Fruit fly (Drosophila melanogaster) whole organism, embryonic: ENCODE data around the gene mahe.
A peak's percentile ranks its signal among the peaks of the same experiment; 100 is the strongest.

Experiments
- Abd-B ChIP-seq: fragments of 200-800 bp; sonication (Bioruptor generic); optimal IDR thresholded peaks from 2 replicates; lab custom pipeline; 2018; ENCODE audit warnings: missing biosample characterization, mild to moderate bottlenecking, missing genetic modification characterization, moderate library complexity
- CG10267 ChIP-seq: fragments of 200-800 bp; sonication (Bioruptor generic); optimal IDR thresholded peaks from 2 replicates; lab custom pipeline; 2018; ENCODE audit warnings: missing biosample characterization, mild to moderate bottlenecking, missing genetic modification characterization, moderate library complexity
- CG10366 ChIP-seq: fragments of 200-800 bp; sonication (Bioruptor generic); IDR thresholded peaks from 2 replicates; pipeline ENCODE4 v1.3.6; 2022; ENCODE audit warnings: missing biosample characterization, missing genetic modification characterization
- CG10431 ChIP-seq: fragments of 200-800 bp; sonication (Bioruptor generic); optimal IDR thresholded peaks from 3 replicates; lab custom pipeline; 2018; ENCODE audit warnings: missing biosample characterization, mild to moderate bottlenecking, missing genetic modification characterization
- CG10959 ChIP-seq: fragments of 200-800 bp; sonication (Bioruptor generic); IDR thresholded peaks from 2 replicates; pipeline ENCODE4 v1.3.6; 2022; ENCODE audit warnings: missing biosample characterization, missing genetic modification characterization
- CG11696 ChIP-seq: fragments of 200-800 bp; sonication (Bioruptor generic); IDR thresholded peaks from 2 replicates; pipeline ENCODE4 v1.3.6; 2022; ENCODE audit warnings: missing biosample characterization, missing genetic modification characterization
- CG16815 ChIP-seq: fragments of 200-800 bp; sonication (Bioruptor generic); optimal IDR thresholded peaks from 3 replicates; lab custom pipeline; 2017; ENCODE audit warnings: missing biosample characterization, mild to moderate bottlenecking, missing genetic modification characterization
- CG2202 ChIP-seq: fragments of 200-800 bp; sonication (Bioruptor generic); optimal IDR thresholded peaks from 2 replicates; lab custom pipeline; 2018; ENCODE audit warnings: missing biosample characterization, mild to moderate bottlenecking, missing genetic modification characterization
- CG3065 ChIP-seq: fragments of 200-800 bp; sonication (Bioruptor generic); optimal IDR thresholded peaks from 2 replicates; lab custom pipeline; 2016; ENCODE audit warnings: missing biosample characterization, missing genetic modification characterization
- CG3281 ChIP-seq: fragments of 200-800 bp; sonication (Bioruptor generic); optimal IDR thresholded peaks from 3 replicates; lab custom pipeline; 2017; ENCODE audit warnings: missing biosample characterization, mild to moderate bottlenecking, missing genetic modification characterization
- CG34224 ChIP-seq: fragments of 200-800 bp; sonication (Bioruptor generic); IDR thresholded peaks from 3 replicates; pipeline ENCODE4 v1.3.6; 2022; ENCODE audit warnings: missing biosample characterization, missing genetic modification characterization; ENCODE audit not compliant: partially characterized antibody
- CG3726 ChIP-seq: fragments of 200-800 bp; sonication (Bioruptor generic); IDR thresholded peaks from 3 replicates; pipeline ENCODE4, ENCODE4 v1.3.6; 2022; ENCODE audit warnings: missing biosample characterization, missing genetic modification characterization
- CG6254 ChIP-seq: fragments of 200-800 bp; sonication (Bioruptor generic); optimal IDR thresholded peaks from 3 replicates; lab custom pipeline; 2017; ENCODE audit warnings: mild to moderate bottlenecking, missing biosample characterization, missing genetic modification reagents, missing genetic modification characterization
- CG9609 ChIP-seq: fragments of 200-800 bp; sonication (Bioruptor generic); optimal IDR thresholded peaks from 3 replicates; lab custom pipeline; 2016; ENCODE audit warnings: missing biosample characterization, missing genetic modification characterization
- CG9876 ChIP-seq: fragments of 200-800 bp; sonication (Bioruptor generic); optimal IDR thresholded peaks from 2 replicates; lab custom pipeline; 2016; ENCODE audit warnings: missing biosample characterization, missing genetic modification characterization
- CG9932 ChIP-seq: fragments of 200-800 bp; sonication (Bioruptor generic); IDR thresholded peaks from 2 replicates; pipeline ENCODE4 v1.3.6; 2022; ENCODE audit warnings: missing biosample characterization, missing genetic modification characterization
- Dad ChIP-seq: fragments of 200-800 bp; sonication (Bioruptor generic); optimal IDR thresholded peaks from 3 replicates; lab custom pipeline; 2016; ENCODE audit warnings: missing biosample characterization, missing genetic modification characterization
- Dbx ChIP-seq: fragments of 200-800 bp; sonication (Bioruptor generic); IDR thresholded peaks from 3 replicates; pipeline ENCODE4 v1.3.6; 2022; ENCODE audit warnings: missing biosample characterization, missing genetic modification characterization
- Drgx ChIP-seq: fragments of 200-800 bp; sonication (Bioruptor generic); IDR thresholded peaks from 2 replicates; pipeline ENCODE4 v1.3.6; 2022; ENCODE audit warnings: missing biosample characterization, missing genetic modification characterization
- Ets97D ChIP-seq: fragments of 200-800 bp; sonication (Bioruptor generic); optimal IDR thresholded peaks from 3 replicates; lab custom pipeline; 2016; ENCODE audit warnings: missing biosample characterization, missing genetic modification characterization
- Hsf ChIP-seq: fragments of 200-800 bp; sonication (Bioruptor generic); optimal IDR thresholded peaks from 3 replicates; lab custom pipeline; 2016; ENCODE audit warnings: missing biosample characterization, missing genetic modification characterization
- Jarid2 ChIP-seq: fragments of 200-800 bp; sonication (Bioruptor generic); optimal IDR thresholded peaks from 3 replicates; lab custom pipeline; 2017; ENCODE audit warnings: mild to moderate bottlenecking, missing biosample characterization, missing genetic modification reagents, missing genetic modification characterization
- NK7.1 ChIP-seq: fragments of 200-800 bp; sonication (Bioruptor generic); optimal IDR thresholded peaks from 3 replicates; lab custom pipeline; 2016; ENCODE audit warnings: missing biosample characterization, missing genetic modification characterization
- Six4 ChIP-seq: fragments of 200-800 bp; sonication (Bioruptor generic); optimal IDR thresholded peaks from 2 replicates; lab custom pipeline; 2016; ENCODE audit warnings: missing biosample characterization, missing genetic modification characterization
- Sox102F ChIP-seq: fragments of 200-800 bp; sonication (Bioruptor generic); optimal IDR thresholded peaks from 2 replicates; lab custom pipeline; 2018; ENCODE audit warnings: missing biosample characterization, mild to moderate bottlenecking, missing genetic modification characterization, moderate library complexity
- TFAM ChIP-seq: fragments of 200-800 bp; sonication (Bioruptor generic); optimal IDR thresholded peaks from 2 replicates; lab custom pipeline; 2017; ENCODE audit warnings: missing biosample characterization, missing genetic modification characterization, inconsistent platforms
- Xbp1 ChIP-seq: fragments of 200-800 bp; sonication (Bioruptor generic); optimal IDR thresholded peaks from 3 replicates; lab custom pipeline; 2016; ENCODE audit warnings: missing biosample characterization, mild to moderate bottlenecking, missing genetic modification characterization
- ara ChIP-seq: fragments of 200-800 bp; sonication (Bioruptor generic); IDR thresholded peaks from 2 replicates; pipeline ENCODE4 v1.3.6; 2022; ENCODE audit warnings: missing biosample characterization, missing genetic modification characterization
- ato ChIP-seq: fragments of 200-800 bp; sonication (Bioruptor generic); IDR thresholded peaks from 2 replicates; pipeline ENCODE4 v1.3.6; 2022; ENCODE audit warnings: missing biosample characterization, missing genetic modification characterization; ENCODE audit not compliant: partially characterized antibody
- bcd ChIP-seq: fragments of 200-800 bp; sonication (Bioruptor generic); optimal IDR thresholded peaks from 2 replicates; lab custom pipeline; 2017; ENCODE audit warnings: missing biosample characterization, mild to moderate bottlenecking, missing genetic modification characterization
- crp ChIP-seq, 2 experiments: fragments of 200-800 bp; sonication (Bioruptor generic); optimal IDR thresholded peaks; 2 replicates in 1 of 2; 3 replicates in 1 of 2; lab custom pipeline; 2017; ENCODE audit warnings: missing biosample characterization in 2 of 2, missing genetic modification characterization in 2 of 2, mild to moderate bottlenecking in 1 of 2, moderate library complexity in 1 of 2
- dimm ChIP-seq: fragments of 200-800 bp; sonication (Bioruptor generic); IDR thresholded peaks from 2 replicates; pipeline ENCODE4 v1.3.6; 2022; ENCODE audit warnings: missing biosample characterization, missing genetic modification characterization
- dm ChIP-seq: fragments of 200-800 bp; sonication (Bioruptor generic); optimal IDR thresholded peaks from 3 replicates; lab custom pipeline; 2016; ENCODE audit warnings: missing biosample characterization, missing genetic modification characterization
- emc ChIP-seq: fragments of 200-800 bp; sonication (Bioruptor generic); optimal IDR thresholded peaks from 2 replicates; lab custom pipeline; 2016; ENCODE audit warnings: missing biosample characterization, missing genetic modification characterization
- esg ChIP-seq: fragments of 200-800 bp; sonication (Bioruptor generic); conservative IDR thresholded peaks from 2 replicates; pipeline ENCODE4 v1.3.6; 2022; ENCODE audit warnings: missing biosample characterization, missing genetic modification characterization
- fd102C ChIP-seq: fragments of 200-800 bp; sonication (Bioruptor generic); optimal IDR thresholded peaks from 2 replicates; lab custom pipeline; 2018; ENCODE audit warnings: missing biosample characterization, mild to moderate bottlenecking, missing genetic modification characterization, moderate library complexity
- gcm ChIP-seq: fragments of 200-800 bp; sonication (Bioruptor generic); optimal IDR thresholded peaks from 2 replicates; lab custom pipeline; 2019; ENCODE audit warnings: missing biosample characterization, mild to moderate bottlenecking, missing genetic modification characterization, moderate library complexity
- ham ChIP-seq: fragments of 200-800 bp; sonication (Bioruptor generic); IDR thresholded peaks from 2 replicates; pipeline ENCODE4 v1.3.6; 2022; ENCODE audit warnings: missing biosample characterization, missing genetic modification characterization
- ken ChIP-seq: fragments of 200-800 bp; sonication (Bioruptor generic); IDR thresholded peaks from 3 replicates; pipeline ENCODE4 v1.3.6; 2022; ENCODE audit warnings: missing biosample characterization, missing genetic modification characterization
- lola ChIP-seq, 3 experiments: fragments of >200 bp in 2 of 3; fragments of 200-800 bp in 1 of 3; sonication (Bioruptor generic) in 1 of 3; optimal IDR thresholded peaks; 2 replicates each; lab custom pipeline; 2017 to 2019; ENCODE audit warnings: missing biosample characterization in 3 of 3, missing genetic modification characterization in 3 of 3, mild to moderate bottlenecking in 1 of 3, moderate library complexity in 1 of 3
- mam ChIP-seq: fragments of 200-800 bp; sonication (Bioruptor generic); optimal IDR thresholded peaks from 3 replicates; lab custom pipeline; 2016; ENCODE audit warnings: missing biosample characterization, missing genetic modification characterization
- mld ChIP-seq: fragments of 200-800 bp; sonication (Bioruptor generic); IDR thresholded peaks from 3 replicates; pipeline ENCODE4 v1.3.6; 2022; ENCODE audit warnings: missing biosample characterization, missing genetic modification characterization; ENCODE audit not compliant: partially characterized antibody
- pan ChIP-seq, 4 experiments: fragments of >200 bp in 3 of 4; fragments of 200-800 bp in 1 of 4; sonication (Bioruptor generic) in 1 of 4; optimal IDR thresholded peaks in 3 of 4; IDR thresholded peaks in 1 of 4; 2 replicates each; pipeline versions ENCODE4 v1.3.6 to Lab custom; 2017 to 2022; ENCODE audit warnings: missing biosample characterization in 2 of 4, missing genetic modification characterization in 2 of 4, mixed read lengths in 1 of 4
- tgo ChIP-seq: fragments of 200-800 bp; sonication (Bioruptor generic); IDR thresholded peaks from 3 replicates; pipeline ENCODE4 v1.3.6; 2022; ENCODE audit warnings: missing biosample characterization, missing genetic modification characterization
- trem ChIP-seq: fragments of 200-800 bp; optimal IDR thresholded peaks from 3 replicates; lab custom pipeline; 2019; ENCODE audit warnings: missing biosample characterization, mild to moderate bottlenecking, missing genetic modification characterization, moderate library complexity
- twi ChIP-seq: fragments of 200-800 bp; optimal IDR thresholded peaks from 2 replicates; lab custom pipeline; 2019; ENCODE audit warnings: missing biosample characterization, mild to moderate bottlenecking, missing genetic modification characterization, moderate library complexity
- zen ChIP-seq: fragments of 200-800 bp; sonication (Bioruptor generic); optimal IDR thresholded peaks from 3 replicates; lab custom pipeline; 2018; ENCODE audit warnings: missing biosample characterization, mild to moderate bottlenecking, missing genetic modification characterization, moderate library complexity
- zfh2 ChIP-seq: fragments of 200-800 bp; sonication (Bioruptor generic); optimal IDR thresholded peaks from 2 replicates; lab custom pipeline; 2016; ENCODE audit warnings: missing biosample characterization, missing genetic modification characterization

The mahe gene

DNA sequence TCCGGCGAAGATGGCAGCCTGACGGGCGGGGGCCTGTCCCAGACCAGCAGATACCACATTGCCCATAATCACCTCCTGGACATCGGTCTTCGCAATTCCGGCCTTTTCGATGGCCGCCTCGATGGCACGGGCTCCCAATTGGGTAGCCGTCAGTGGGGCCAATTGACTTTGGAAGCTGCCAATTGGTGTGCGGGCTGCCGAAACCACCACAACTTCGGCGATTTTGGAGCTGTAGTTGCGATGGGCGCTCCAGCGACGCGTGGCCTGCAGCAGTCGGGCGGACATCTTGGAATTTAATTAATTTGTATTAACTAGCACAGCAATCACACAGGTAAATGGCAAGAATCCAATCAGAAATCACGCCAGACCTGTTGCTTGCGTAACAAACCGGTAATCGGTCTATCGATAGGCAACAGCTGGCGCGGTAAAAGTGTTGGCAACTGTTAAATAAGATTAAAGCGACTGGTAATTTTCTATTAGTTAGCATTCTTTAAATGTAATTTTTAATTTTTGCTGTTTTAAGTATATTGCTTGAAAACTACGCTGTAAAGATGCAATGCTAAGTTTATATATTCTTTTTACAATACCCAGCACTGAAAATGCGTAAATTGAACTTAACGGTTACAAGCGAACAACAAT is 42.7 kb downstream of the mahe start, which contains the start of gene Acat1 (continued):
- peak; percentile 51 for TF ChIP-seq tgo (GFP tag; lab: Robert Waterston, UW)
- TF ChIP-seq gcm (GFP tag; lab: Kevin White, UChicago) = peak; percentile 8
- TF ChIP-seq Six4 = peak; percentile 15
- TF ChIP-seq Hsf (GFP tag; lab: Kevin White, UChicago) = peak; percentile 69
- no peak for TF ChIP-seq CG6254 (GFP tag; lab: Kevin White, UChicago)
- no peak for TF ChIP-seq CG3281 (GFP tag; lab: Kevin White, UChicago)
- TF ChIP-seq CG10267 = peak; percentile 90
- peak; percentile 38 for TF ChIP-seq Dad (GFP tag; lab: Kevin White, UChicago)
- TF ChIP-seq CG10431 (GFP tag; lab: Kevin White, UChicago) = no peak
- peak; percentile 56 for TF ChIP-seq Xbp1 (GFP tag; lab: Kevin White, UChicago)
- TF ChIP-seq CG9932 (GFP tag; lab: Robert Waterston, UW) = peak; percentile 57
- peak; percentile 58; the same call in 2 of the 3 replicates for TF ChIP-seq CG34224 (GFP tag; lab: Robert Waterston, UW)
- peak; percentile 33; the same call in 1 of the 2 replicates for TF ChIP-seq CG10366 (GFP tag; lab: Robert Waterston, UW)
- TF ChIP-seq CG9609 (GFP tag; lab: Kevin White, UChicago) = peak; percentile 34
- TF ChIP-seq NK7.1 (GFP tag; lab: Kevin White, UChicago) = peak; percentile 38
- no peak for TF ChIP-seq twi (tag; lab: Kevin White, UChicago)
- peak; percentile 64 for TF ChIP-seq mam (GFP tag; lab: Kevin White, UChicago)
- no peak for TF ChIP-seq mld
- 0 out of 2 replicates have a peak, but pooled peaks have one; percentile 14 for TF ChIP-seq ato (GFP tag; lab: Robert Waterston, UW)
- TF ChIP-seq dimm = no peak
- peak; percentile 76; the same call in 1 of the 3 replicates for TF ChIP-seq ken (GFP tag; lab: Robert Waterston, UW)
- peak; percentile 34 for TF ChIP-seq zen (tag; lab: Kevin White, UChicago)
- TF ChIP-seq Dbx (GFP tag; lab: Robert Waterston, UW) = peak; percentile 22; the same call in 1 of the 3 replicates
- no peak for TF ChIP-seq TFAM (GFP tag; lab: Kevin White, UChicago)
- peak; percentile 12 for TF ChIP-seq Abd-B (GFP tag; lab: Kevin White, UChicago)
- TF ChIP-seq pan (optimal IDR thresholded peaks at IDR 0.05; lab: Kevin White, UChicago) = no peak
- peak in 1 of 2 experiments; percentile 61 for TF ChIP-seq pan (GFP tag; optimal IDR thresholded peaks at IDR 0.05 in 1 of 2, IDR thresholded peaks at IDR 0.05 in 1 of 2)
- TF ChIP-seq CG10959 (GFP tag; lab: Robert Waterston, UW) = no peak
- no peak for TF ChIP-seq emc (GFP tag; lab: Kevin White, UChicago)
- no peak for TF ChIP-seq ham (GFP tag; lab: Robert Waterston, UW)
- peak; percentile 62 for TF ChIP-seq Drgx (GFP tag; lab: Robert Waterston, UW)
- peak; percentile 35 for TF ChIP-seq CG2202 (tag; lab: Kevin White, UChicago)
- TF ChIP-seq CG11696 (GFP tag; lab: Robert Waterston, UW) = no peak
- TF ChIP-seq Ets97D (GFP tag; lab: Kevin White, UChicago) = peak; percentile 53
- TF ChIP-seq trem (tag; lab: Kevin White, UChicago) = peak; percentile 52
- peak; percentile 69 for TF ChIP-seq Sox102F (GFP tag; lab: Kevin White, UChicago)
- TF ChIP-seq dm (GFP tag; lab: Kevin White, UChicago) = peak; percentile 32
- peak; percentile 42 for TF ChIP-seq bcd (GFP tag; lab: Kevin White, UChicago)
- no peak for TF ChIP-seq CG3726 (GFP tag; lab: Robert Waterston, UW)
- TF ChIP-seq CG3065 (GFP tag; lab: Kevin White, UChicago) = no peak
- peak; percentile 38; the same call in 1 of the 2 replicates for TF ChIP-seq ara (GFP tag; lab: Robert Waterston, UW)
- TF ChIP-seq fd102C (GFP tag; lab: Kevin White, UChicago) = no peak
- no peak for TF ChIP-seq CG9876 (GFP tag; lab: Kevin White, UChicago)
- peak; percentile 28; the same call in 1 of the 2 replicates for TF ChIP-seq esg
- peak; percentile 11 for TF ChIP-seq CG16815
- TF ChIP-seq Jarid2 (GFP tag; lab: Kevin White, UChicago) = peak; percentile 12
- peak; percentile 11 to 83 for TF ChIP-seq crp (GFP tag; optimal IDR thresholded peaks at IDR 0.05; lab: Kevin White, UChicago)
- TF ChIP-seq zfh2 = peak; percentile 77
- TF ChIP-seq lola (GFP tag; optimal IDR thresholded peaks at IDR 0.05; lab: Kevin White, UChicago) = peak in 1 of 3 experiments; percentile 30
